Fruit fly (Drosophila melanogaster) whole organism, wandering third instar larva: Measurements from ENCODE around the gene Paics.

ENCODE experiments used
- Abd-B ChIP-seq: fragments of >200 bp; optimal IDR thresholded peaks from 2 replicates; lab custom pipeline; 2017; ENCODE audit warnings: missing biosample characterization, missing genetic modification characterization
- CG32264 ChIP-seq: fragments of 200-800 bp; sonication (Bioruptor generic); optimal IDR thresholded peaks from 2 replicates; lab custom pipeline; 2016; ENCODE audit warnings: missing biosample characterization, missing genetic modification characterization
- CG9705 ChIP-seq: fragments of 200-800 bp; sonication (Bioruptor generic); optimal IDR thresholded peaks from 2 replicates; lab custom pipeline; 2018; ENCODE audit warnings: missing biosample characterization, mild to moderate bottlenecking, missing genetic modification characterization
- CrebA ChIP-seq: fragments of 200-800 bp; sonication (Bioruptor generic); optimal IDR thresholded peaks from 2 replicates; lab custom pipeline; 2016; ENCODE audit warnings: missing biosample characterization, mild to moderate bottlenecking, missing genetic modification characterization, borderline replicate concordance
- Dfd ChIP-seq: fragments of >200 bp; optimal IDR thresholded peaks from 2 replicates; lab custom pipeline; 2017; ENCODE audit warnings: missing biosample characterization, missing genetic modification characterization
- Dif ChIP-seq: fragments of 200-275, 200-300 bp; sonication (Bioruptor generic); optimal IDR thresholded peaks from 2 replicates; lab custom pipeline; 2018; ENCODE audit warnings: missing biosample characterization, missing genetic modification characterization; ENCODE audit not compliant: partially characterized antibody
- GATAd ChIP-seq: sonication (Bioruptor generic); optimal IDR thresholded peaks from 2 replicates; lab custom pipeline; 2016; ENCODE audit warnings: missing biosample characterization, missing genetic modification characterization
- HLH106 ChIP-seq: fragments of 200-800 bp; optimal IDR thresholded peaks from 3 replicates; lab custom pipeline; 2019; ENCODE audit warnings: missing biosample characterization, mild to moderate bottlenecking, missing genetic modification characterization, moderate library complexity
- Hnf4 ChIP-seq: fragments of 200-800 bp; sonication (Bioruptor generic); optimal IDR thresholded peaks from 2 replicates; lab custom pipeline; 2016; ENCODE audit warnings: missing biosample characterization, mild to moderate bottlenecking, missing genetic modification characterization
- Hr78 ChIP-seq: fragments of >200 bp; optimal IDR thresholded peaks from 2 replicates; lab custom pipeline; 2017; ENCODE audit warnings: missing biosample characterization, missing genetic modification characterization
- Hr83 ChIP-seq: fragments of 200-300 bp; sonication (Bioruptor generic); optimal IDR thresholded peaks from 2 replicates; lab custom pipeline; 2016; ENCODE audit warnings: missing biosample characterization, mild to moderate bottlenecking, missing genetic modification characterization, moderate library complexity; ENCODE audit not compliant: poor library complexity, severe bottlenecking
- Jra ChIP-seq: sonication (Bioruptor generic); optimal IDR thresholded peaks from 2 replicates; lab custom pipeline; 2016; ENCODE audit warnings: missing biosample characterization, missing genetic modification characterization
- Mio ChIP-seq: sonication (Bioruptor generic); optimal IDR thresholded peaks from 2 replicates; lab custom pipeline; 2016; ENCODE audit warnings: missing biosample characterization, missing genetic modification characterization
- Myc ChIP-seq: fragments of >200 bp; optimal IDR thresholded peaks from 2 replicates; lab custom pipeline; 2017
- N ChIP-seq: fragments of >200 bp; optimal IDR thresholded peaks from 2 replicates; lab custom pipeline; 2018; ENCODE audit warnings: missing biosample characterization, missing external identifiers, missing genetic modification characterization
- OdsH ChIP-seq: fragments of 200-800 bp; sonication (Bioruptor generic); optimal IDR thresholded peaks from 2 replicates; lab custom pipeline; 2016; ENCODE audit warnings: missing biosample characterization, mild to moderate bottlenecking, missing genetic modification characterization
- Rel ChIP-seq, 2 experiments: fragments of 200-800 bp; sonication (Bioruptor generic) in 1 of 2; optimal IDR thresholded peaks; 2 replicates in 1 of 2; 3 replicates in 1 of 2; lab custom pipeline; 2016 to 2019; ENCODE audit warnings: mild to moderate bottlenecking in 2 of 2, missing biosample characterization in 2 of 2, missing genetic modification characterization in 2 of 2, moderate library complexity in 1 of 2
- Sp1 ChIP-seq: fragments of 200-800 bp; sonication (Bioruptor generic); optimal IDR thresholded peaks from 3 replicates; lab custom pipeline; 2019; ENCODE audit warnings: missing biosample characterization, mild to moderate bottlenecking, missing genetic modification characterization, moderate library complexity
- Vsx2 ChIP-seq: fragments of 200-300, 225-300 bp; sonication (Bioruptor generic); optimal IDR thresholded peaks from 2 replicates; lab custom pipeline; 2018; ENCODE audit warnings: missing biosample characterization, missing genetic modification characterization; ENCODE audit not compliant: partially characterized antibody
- br ChIP-seq: fragments of 200-800 bp; sonication (Bioruptor generic); optimal IDR thresholded peaks from 2 replicates; lab custom pipeline; 2016; ENCODE audit warnings: missing biosample characterization, missing genetic modification characterization
- brk ChIP-seq: fragments of 200-800 bp; sonication (Bioruptor generic); optimal IDR thresholded peaks from 2 replicates; lab custom pipeline; 2016; ENCODE audit warnings: missing biosample characterization, mild to moderate bottlenecking, missing genetic modification characterization
- dl ChIP-seq, 2 experiments: fragments of 175-275, 200-275 bp in 1 of 2; fragments of 200-275 bp in 1 of 2; sonication (Bioruptor generic); optimal IDR thresholded peaks; lab custom pipeline; 2018; ENCODE audit warnings: mild to moderate bottlenecking in 2 of 2, missing biosample characterization in 2 of 2, missing genetic modification characterization in 2 of 2, moderate library complexity in 2 of 2; ENCODE audit not compliant: partially characterized antibody in 2 of 2, insufficient read depth in 1 of 2
- dmrt93B ChIP-seq: fragments of 200-800 bp; sonication (Bioruptor generic); optimal IDR thresholded peaks from 2 replicates; lab custom pipeline; 2018; ENCODE audit warnings: missing biosample characterization, mild to moderate bottlenecking, missing genetic modification characterization
- dsf ChIP-seq: sonication (Bioruptor generic); optimal IDR thresholded peaks from 2 replicates; lab custom pipeline; 2016; ENCODE audit warnings: missing biosample characterization, missing genetic modification characterization, borderline replicate concordance
- ey ChIP-seq: fragments of 200-800 bp; sonication (Bioruptor generic); optimal IDR thresholded peaks from 2 replicates; lab custom pipeline; 2016; ENCODE audit warnings: missing biosample characterization, missing genetic modification characterization
- foxo ChIP-seq, 2 experiments: fragments of 200-800 bp; sonication (Bioruptor generic); optimal IDR thresholded peaks; 2 replicates in 1 of 2; 3 replicates in 1 of 2; lab custom pipeline; 2016 to 2017; ENCODE audit warnings: missing biosample characterization in 2 of 2, missing genetic modification characterization in 2 of 2
- fru ChIP-seq: fragments of 200-800 bp; sonication (Bioruptor generic); optimal IDR thresholded peaks from 3 replicates; lab custom pipeline; 2016; ENCODE audit warnings: missing biosample characterization, mild to moderate bottlenecking, missing genetic modification characterization
- h ChIP-seq: fragments of 200-800 bp; sonication (Bioruptor generic); optimal IDR thresholded peaks from 3 replicates; lab custom pipeline; 2016; ENCODE audit warnings: missing biosample characterization, mild to moderate bottlenecking, missing genetic modification characterization
- jim ChIP-seq: fragments of 175-275, 200-325 bp; sonication (Bioruptor generic); optimal IDR thresholded peaks from 2 replicates; lab custom pipeline; 2016; ENCODE audit warnings: missing biosample characterization, mild to moderate bottlenecking, missing genetic modification characterization
- lola ChIP-seq: fragments of >200 bp; optimal IDR thresholded peaks from 2 replicates; lab custom pipeline; 2017; ENCODE audit warnings: missing biosample characterization, missing genetic modification characterization
- pan ChIP-seq: fragments of >200 bp; optimal IDR thresholded peaks from 2 replicates; lab custom pipeline; 2017
- psq ChIP-seq: fragments of 200-800 bp; sonication (Bioruptor generic); optimal IDR thresholded peaks from 3 replicates; lab custom pipeline; 2017; ENCODE audit warnings: missing biosample characterization, mild to moderate bottlenecking, missing genetic modification characterization, moderate library complexity
- rgr ChIP-seq: fragments of 200-800 bp; sonication (Bioruptor generic); optimal IDR thresholded peaks from 3 replicates; lab custom pipeline; 2016; ENCODE audit warnings: missing biosample characterization, mild to moderate bottlenecking, missing genetic modification characterization
- sage ChIP-seq: fragments of 200-800 bp; sonication (Bioruptor generic); optimal IDR thresholded peaks from 2 replicates; lab custom pipeline; 2016; ENCODE audit warnings: missing biosample characterization, mild to moderate bottlenecking, missing genetic modification characterization
- sv ChIP-seq: fragments of 200-800 bp; sonication (Bioruptor generic); optimal IDR thresholded peaks from 3 replicates; lab custom pipeline; 2016; ENCODE audit warnings: missing biosample characterization, missing genetic modification characterization
- tai ChIP-seq: sonication (Bioruptor generic); optimal IDR thresholded peaks from 2 replicates; lab custom pipeline; 2016; ENCODE audit warnings: missing biosample characterization, missing genetic modification characterization
- usp ChIP-seq: fragments of >200 bp; optimal IDR thresholded peaks from 2 replicates; lab custom pipeline; 2017; ENCODE audit warnings: missing biosample characterization, missing genetic modification characterization
- woc ChIP-seq: sonication (Bioruptor generic); optimal IDR thresholded peaks from 2 replicates; lab custom pipeline; 2016; ENCODE audit warnings: missing biosample characterization, mild to moderate bottlenecking, missing genetic modification characterization

Paics gene

DNA sequence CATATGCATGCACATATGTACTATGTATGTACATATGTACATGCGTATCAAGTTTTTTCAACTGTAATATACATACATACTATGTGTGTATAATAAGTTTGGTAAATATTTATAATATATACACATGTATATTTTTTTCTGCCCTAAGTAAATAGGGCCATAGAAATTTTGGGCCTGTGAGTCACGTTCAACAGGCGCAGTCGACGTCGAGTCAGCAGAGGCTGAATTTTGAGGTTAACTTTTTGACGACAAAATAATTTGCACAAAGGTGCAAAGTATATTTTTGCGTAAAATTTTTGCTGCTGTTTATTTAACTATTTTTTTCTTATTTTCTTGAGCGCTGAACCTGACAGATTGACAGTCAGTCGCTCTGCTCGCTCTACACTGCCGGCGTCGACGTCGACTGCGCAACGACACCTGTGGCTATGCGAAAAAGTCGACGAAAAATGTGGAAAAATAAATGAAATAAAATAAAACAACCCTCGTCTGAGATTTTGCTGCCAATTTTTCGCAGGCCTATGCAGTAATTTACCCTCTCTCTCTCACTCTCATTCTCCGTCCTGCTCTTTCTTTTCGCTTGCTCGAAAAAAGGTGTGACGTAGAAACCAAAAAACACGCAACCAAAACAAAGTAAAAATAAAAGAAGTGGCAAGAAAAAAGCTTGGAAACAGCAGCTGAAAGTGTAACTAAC lies 10.4 kb downstream of the Paics start:
- TF ChIP-seq Mio (GFP tag; lab: Kevin White, UChicago) = no peak
- TF ChIP-seq psq (GFP tag; lab: Kevin White, UChicago) = peak; percentile 56
- TF ChIP-seq dmrt93B (GFP tag; lab: Kevin White, UChicago) = no peak
- TF ChIP-seq, all 38 proteins: peak for 1

dm6 chrX:12748967-12749366 lies 11.4 kb downstream of the Paics start:
- TF ChIP-seq Dfd (GFP tag; lab: Kevin White, UChicago) = peak; percentile 18
- no peak for TF ChIP-seq pan (lab: Kevin White, UChicago)

- peak; percentile 18 for TF ChIP-seq dmrt93B (GFP tag; lab: Kevin White, UChicago)
- no peak for TF ChIP-seq jim
- no peak for TF ChIP-seq brk (GFP tag; lab: Kevin White, UChicago)
- no peak for TF ChIP-seq N
- no peak for TF ChIP-seq ey (GFP tag; lab: Kevin White, UChicago)
- no peak for TF ChIP-seq CG32264 (GFP tag; lab: Kevin White, UChicago)
- no peak for TF ChIP-seq br (GFP tag; lab: Kevin White, UChicago)
- no peak for TF ChIP-seq Vsx2 (GFP tag; lab: Kevin White, UChicago)
- no peak for TF ChIP-seq OdsH (GFP tag; lab: Kevin White, UChicago)
- no peak for TF ChIP-seq sage (GFP tag; lab: Kevin White, UChicago)
- peak in 1 of 2 experiments; percentile 32 for TF ChIP-seq foxo (GFP tag; optimal IDR thresholded peaks at IDR 0.05; lab: Kevin White, UChicago)
- peak; percentile 39 for TF ChIP-seq HLH106 (tag; lab: Kevin White, UChicago)
- TF ChIP-seq woc = no peak
- no peak for TF ChIP-seq h (GFP tag; lab: Kevin White, UChicago)
- TF ChIP-seq fru = peak; percentile 8
- TF ChIP-seq Dfd (GFP tag; lab: Kevin White, UChicago) = no peak
- TF ChIP-seq usp = no peak
- no peak for TF ChIP-seq CG9705 (GFP tag; lab: Kevin White, UChicago)
- no peak for TF ChIP-seq Myc
- peak; percentile 34 for TF ChIP-seq Sp1 (GFP tag; lab: Kevin White, UChicago)
- no peak for TF ChIP-seq Mio (GFP tag; lab: Kevin White, UChicago)
- no peak for TF ChIP-seq Rel (GFP tag; optimal IDR thresholded peaks at IDR 0.05; lab: Kevin White, UChicago)
- no peak for TF ChIP-seq Rel (tag; optimal IDR thresholded peaks at IDR 0.05; lab: Kevin White, UChicago)
- TF ChIP-seq Jra (GFP tag; lab: Kevin White, UChicago) = no peak
- no peak for TF ChIP-seq Hr78 (GFP tag; lab: Kevin White, UChicago)
- no peak for TF ChIP-seq lola (GFP tag; lab: Kevin White, UChicago)
- TF ChIP-seq Abd-B (GFP tag; lab: Kevin White, UChicago) = no peak
- peak; percentile 8 for TF ChIP-seq rgr
- TF ChIP-seq tai (GFP tag; lab: Kevin White, UChicago) = no peak
- no peak for TF ChIP-seq sv (GFP tag; lab: Kevin White, UChicago)
- TF ChIP-seq Hr83 (GFP tag; lab: Kevin White, UChicago) = no peak
- TF ChIP-seq pan (lab: Kevin White, UChicago) = no peak
- peak; percentile 58 for TF ChIP-seq Dif
- peak; percentile 99 for TF ChIP-seq psq (GFP tag; lab: Kevin White, UChicago)
- no peak for TF ChIP-seq Hnf4
- TF ChIP-seq dsf (GFP tag; lab: Kevin White, UChicago) = no peak
- no peak for TF ChIP-seq dl (GFP tag; optimal IDR thresholded peaks at IDR 0.05; lab: Kevin White, UChicago; ENCODE audit: insufficient read depth in 1 of 2, partially characterized antibody in 2 of 2)
- TF ChIP-seq GATAd = no peak
- no peak for TF ChIP-seq CrebA (GFP tag; lab: Kevin White, UChicago)
These were observed 12.4 kb downstream of the Paics start for dm6 chrX:12747746-12748710.
